Fruit fly (Drosophila melanogaster) whole organism, pupa: Measurements from ENCODE around the gene CG14929.

Experiments
- CG10348 ChIP-seq: fragments of 200-800 bp; sonication (Bioruptor generic); IDR thresholded peaks from 2 replicates; pipeline ENCODE4 v1.3.6; 2022; ENCODE audit warnings: missing biosample characterization, missing genetic modification characterization
- CG12605 ChIP-seq: fragments of 200-800 bp; sonication (Bioruptor generic); IDR thresholded peaks from 2 replicates; pipeline ENCODE4 v1.3.6; 2022; ENCODE audit warnings: missing biosample characterization, missing genetic modification characterization
- CG13204 ChIP-seq: fragments of 200-800 bp; sonication (Bioruptor generic); optimal IDR thresholded peaks from 2 replicates; lab custom pipeline; 2018; ENCODE audit warnings: missing biosample characterization, mild to moderate bottlenecking, missing genetic modification characterization, moderate library complexity
- CG14655 ChIP-seq: fragments of 200-800 bp; sonication (Bioruptor generic); optimal IDR thresholded peaks from 3 replicates; lab custom pipeline; 2017; ENCODE audit warnings: mild to moderate bottlenecking, missing biosample characterization, missing genetic modification reagents, missing genetic modification characterization
- CG15710 ChIP-seq: fragments of 200-800 bp; sonication (Bioruptor generic); optimal IDR thresholded peaks from 2 replicates; lab custom pipeline; 2018; ENCODE audit warnings: missing biosample characterization, mild to moderate bottlenecking, missing genetic modification characterization, moderate library complexity
- CG17806 ChIP-seq: fragments of 200-800 bp; sonication (Bioruptor generic); optimal IDR thresholded peaks from 2 replicates; lab custom pipeline; 2018; ENCODE audit warnings: missing biosample characterization, mild to moderate bottlenecking, missing genetic modification characterization, moderate library complexity
- CG32121 ChIP-seq: fragments of 200-800 bp; sonication (Bioruptor generic); IDR thresholded peaks from 2 replicates; pipeline ENCODE4 v1.3.6; 2022; ENCODE audit warnings: missing biosample characterization, missing genetic modification characterization
- CG34367 ChIP-seq: fragments of 200-800 bp; sonication (Bioruptor generic); optimal IDR thresholded peaks from 2 replicates; lab custom pipeline; 2018; ENCODE audit warnings: missing biosample characterization, mild to moderate bottlenecking, missing genetic modification characterization
- CG4496 ChIP-seq: fragments of 200-800 bp; sonication (Bioruptor generic); IDR thresholded peaks from 3 replicates; pipeline ENCODE4 v1.3.6; 2022; ENCODE audit warnings: missing biosample characterization, missing genetic modification characterization
- CG8159 ChIP-seq: fragments of 200-800 bp; sonication (Bioruptor generic); optimal IDR thresholded peaks from 3 replicates; lab custom pipeline; 2018; ENCODE audit warnings: missing biosample characterization, mild to moderate bottlenecking, missing genetic modification characterization, moderate library complexity
- CG8301 ChIP-seq: fragments of 200-800 bp; sonication (Bioruptor generic); optimal IDR thresholded peaks from 2 replicates; lab custom pipeline; 2018; ENCODE audit warnings: missing biosample characterization, mild to moderate bottlenecking, missing genetic modification characterization
- CG9948 ChIP-seq: fragments of 200-800 bp; sonication (Bioruptor generic); optimal IDR thresholded peaks from 2 replicates; lab custom pipeline; 2018; ENCODE audit warnings: missing biosample characterization, mild to moderate bottlenecking, missing genetic modification characterization, moderate library complexity
- D1 ChIP-seq: fragments of 200-800 bp; sonication (Bioruptor generic); optimal IDR thresholded peaks from 2 replicates; lab custom pipeline; 2018; ENCODE audit warnings: missing biosample characterization, mild to moderate bottlenecking, missing genetic modification characterization, moderate library complexity
- EcR ChIP-seq: fragments of 200-800 bp; sonication (Bioruptor generic); optimal IDR thresholded peaks from 3 replicates; lab custom pipeline; 2019; ENCODE audit warnings: missing biosample characterization, missing genetic modification characterization, mild to moderate bottlenecking, moderate library complexity, missing genetic modification reagents
- Ets98B ChIP-seq: fragments of 200-800 bp; sonication (Bioruptor generic); IDR thresholded peaks from 2 replicates; pipeline ENCODE4 v1.3.6; 2022; ENCODE audit warnings: missing biosample characterization, missing genetic modification characterization
- Pif1A ChIP-seq: fragments of 200-800 bp; sonication (Bioruptor generic); optimal IDR thresholded peaks from 3 replicates; lab custom pipeline; 2016; ENCODE audit warnings: missing biosample characterization, missing genetic modification characterization
- Pif1B ChIP-seq: fragments of 200-800 bp; sonication (Bioruptor generic); optimal IDR thresholded peaks from 3 replicates; lab custom pipeline; 2016; ENCODE audit warnings: missing biosample characterization, missing genetic modification characterization
- Snoo ChIP-seq: fragments of 200-800 bp; sonication (Bioruptor generic); optimal IDR thresholded peaks from 3 replicates; lab custom pipeline; 2017; ENCODE audit warnings: missing biosample characterization, mild to moderate bottlenecking, missing genetic modification characterization, inconsistent platforms
- fd96Ca ChIP-seq: fragments of 200-800 bp; sonication (Bioruptor generic); IDR thresholded peaks from 3 replicates; pipeline ENCODE4 v1.3.6; 2022; ENCODE audit warnings: missing biosample characterization, missing genetic modification characterization
- gl ChIP-seq: fragments of 200-800 bp; sonication (Bioruptor generic); optimal IDR thresholded peaks from 2 replicates; lab custom pipeline; 2018; ENCODE audit warnings: missing biosample characterization, mild to moderate bottlenecking, missing genetic modification characterization
- rn ChIP-seq: fragments of 200-800 bp; sonication (Bioruptor generic); IDR thresholded peaks from 2 replicates; pipeline ENCODE4 v1.3.6; 2022; ENCODE audit warnings: missing biosample characterization, missing genetic modification characterization

CG14929 gene

DNA sequence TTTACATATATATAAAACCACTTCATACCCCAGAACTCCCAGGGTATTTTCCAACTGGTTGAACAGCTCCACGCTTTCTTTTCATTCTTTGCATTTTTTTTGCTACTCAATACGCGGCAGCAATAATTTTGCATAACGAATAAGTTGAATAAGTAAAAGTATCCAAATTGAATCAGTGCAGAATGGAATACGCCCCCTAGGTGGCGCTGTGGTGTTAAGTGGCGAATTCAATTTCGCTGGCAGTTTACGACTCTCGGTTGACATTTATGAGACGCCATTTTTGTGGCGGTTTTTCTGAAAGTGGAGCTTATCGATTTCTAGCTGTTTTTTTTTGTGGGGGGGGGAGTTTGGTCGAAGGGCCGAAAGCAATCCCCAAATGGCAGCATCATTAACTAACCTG is 25.7 kb upstream of the CG14929 start:
- TF ChIP-seq EcR (GFP tag; lab: Kevin White, UChicago) (no peak), Pif1B (no peak), gl (no peak), CG8301 (tag; lab: Kevin White, UChicago) (no peak)

DNA sequence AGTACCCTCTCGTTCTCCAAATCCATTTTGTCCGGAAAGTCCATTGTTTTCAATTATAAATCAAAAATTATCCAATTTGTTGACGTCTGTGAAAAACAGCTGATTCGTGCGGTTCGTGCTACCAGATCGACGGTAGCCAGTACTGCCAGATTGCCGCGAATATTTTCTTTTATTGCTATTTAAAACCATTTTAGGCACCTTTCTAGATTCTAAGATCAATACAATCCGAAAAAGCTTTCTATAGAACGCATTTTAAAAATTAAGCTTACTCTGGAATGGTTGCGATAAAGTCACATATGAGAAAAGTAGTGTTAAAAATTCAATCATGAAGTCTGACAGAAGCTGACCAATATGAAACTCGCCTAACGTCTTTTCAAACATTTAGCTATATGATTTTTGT is 20.8 kb upstream of the CG14929 start, which contains the start of gene Cog8:
Gene Cog8, minus strand, starts transcription at position 110 of the 400 bp plus-strand sequence.
- no peak for TF ChIP-seq Snoo (tag; lab: Kevin White, UChicago)
- TF ChIP-seq EcR (GFP tag; lab: Kevin White, UChicago) = no peak
- TF ChIP-seq CG8159 (tag; lab: Kevin White, UChicago) = peak; percentile 0

DNA sequence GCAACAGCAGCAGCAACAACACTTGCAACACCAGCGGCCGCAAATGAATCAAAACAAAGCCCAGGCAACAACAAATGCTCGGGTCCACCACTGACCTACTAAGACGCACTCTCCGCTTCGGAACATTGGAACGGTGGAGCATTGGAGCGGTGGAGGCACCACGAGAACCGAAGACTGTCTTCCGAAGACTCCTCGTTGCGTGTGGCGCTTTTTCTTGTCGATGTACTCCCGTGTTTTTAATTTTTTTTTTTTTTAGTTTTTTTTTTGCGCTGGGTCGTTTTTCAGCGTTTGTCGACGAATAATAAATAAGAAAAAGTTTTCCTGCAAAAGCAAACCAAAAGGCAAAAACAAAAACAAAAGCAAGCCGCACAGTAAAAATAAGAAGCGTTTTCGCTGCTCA is 19.0 kb upstream of the CG14929 start:
- TF ChIP-seq Pif1A (GFP tag; lab: Kevin White, UChicago) = peak; percentile 28
- no peak for TF ChIP-seq gl
- TF ChIP-seq CG8301 (tag; lab: Kevin White, UChicago) = no peak
- peak; percentile 59; the same call in 2 of the 3 replicates for TF ChIP-seq fd96Ca (GFP tag; lab: Robert Waterston, UW)
- TF ChIP-seq Ets98B (GFP tag; lab: Robert Waterston, UW) = peak; percentile 61; the same call in 1 of the 2 replicates
- peak; percentile 42; the same call in 1 of the 2 replicates for TF ChIP-seq CG32121 (GFP tag; lab: Robert Waterston, UW)
- no peak for TF ChIP-seq CG9948 (tag; lab: Kevin White, UChicago)
- TF ChIP-seq D1 (tag; lab: Kevin White, UChicago) = no peak
- TF ChIP-seq Snoo (tag; lab: Kevin White, UChicago) = no peak
- no peak for TF ChIP-seq EcR (GFP tag; lab: Kevin White, UChicago)
- TF ChIP-seq CG8159 (tag; lab: Kevin White, UChicago) = no peak
- no peak for TF ChIP-seq CG10348 (GFP tag; lab: Robert Waterston, UW)
- peak; percentile 40; the same call in 1 of the 3 replicates for TF ChIP-seq CG4496 (GFP tag; lab: Robert Waterston, UW)
- TF ChIP-seq CG13204 (GFP tag; lab: Kevin White, UChicago) = peak; percentile 1
- peak; percentile 52; the same call in 1 of the 2 replicates for TF ChIP-seq CG12605
- TF ChIP-seq Pif1B = no peak
- TF ChIP-seq CG15710 = no peak
- no peak for TF ChIP-seq CG34367 (tag; lab: Kevin White, UChicago)

DNA sequence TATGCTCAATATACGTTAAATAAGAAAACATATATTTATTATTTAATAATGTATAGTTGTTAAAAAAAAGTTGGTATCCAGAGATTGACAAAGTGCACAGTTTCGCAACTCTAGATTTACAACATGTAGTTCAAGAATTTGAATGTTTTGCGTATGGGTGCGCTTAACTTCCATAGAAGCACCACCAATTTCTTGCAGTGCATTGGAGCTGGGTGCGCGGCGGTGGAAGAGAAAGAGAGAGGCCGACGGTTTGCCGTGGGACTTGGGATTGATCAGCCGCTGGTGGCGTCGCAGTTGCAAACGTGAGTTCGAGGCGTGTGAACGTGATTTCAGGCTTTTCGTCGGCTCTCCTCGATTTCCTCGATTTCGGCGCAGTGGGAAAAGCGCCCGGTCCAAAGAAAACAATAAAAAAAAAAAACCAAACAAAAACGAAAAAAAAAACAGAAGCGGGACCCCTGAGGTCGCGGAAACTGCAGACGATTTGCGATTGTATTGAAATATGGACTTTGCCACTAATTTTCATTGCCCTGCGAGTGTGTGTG is 18.1 kb upstream of the CG14929 start, which contains the start of gene spz4:
Gene spz4, plus strand, starts transcription at position 289 of the 542 bp plus-strand sequence.
- no peak for TF ChIP-seq CG10348 (GFP tag; lab: Robert Waterston, UW)
- peak; percentile 33; the same call in 1 of the 2 replicates for TF ChIP-seq rn (GFP tag; lab: Robert Waterston, UW)
- TF ChIP-seq Ets98B (GFP tag; lab: Robert Waterston, UW) = peak; percentile 70
- peak; percentile 49; the same call in 1 of the 2 replicates for TF ChIP-seq CG12605
- TF ChIP-seq Pif1A (GFP tag; lab: Kevin White, UChicago) = peak; percentile 5
- no peak for TF ChIP-seq D1 (tag; lab: Kevin White, UChicago)
- TF ChIP-seq Snoo (tag; lab: Kevin White, UChicago) = no peak
- TF ChIP-seq CG9948 (tag; lab: Kevin White, UChicago) = peak; percentile 16
- TF ChIP-seq CG8159 (tag; lab: Kevin White, UChicago) = no peak
- TF ChIP-seq CG13204 (GFP tag; lab: Kevin White, UChicago) = peak; percentile 27
- TF ChIP-seq CG32121 (GFP tag; lab: Robert Waterston, UW) = peak; percentile 63
- TF ChIP-seq fd96Ca (GFP tag; lab: Robert Waterston, UW) = peak; percentile 53; the same call in 2 of the 3 replicates

DNA sequence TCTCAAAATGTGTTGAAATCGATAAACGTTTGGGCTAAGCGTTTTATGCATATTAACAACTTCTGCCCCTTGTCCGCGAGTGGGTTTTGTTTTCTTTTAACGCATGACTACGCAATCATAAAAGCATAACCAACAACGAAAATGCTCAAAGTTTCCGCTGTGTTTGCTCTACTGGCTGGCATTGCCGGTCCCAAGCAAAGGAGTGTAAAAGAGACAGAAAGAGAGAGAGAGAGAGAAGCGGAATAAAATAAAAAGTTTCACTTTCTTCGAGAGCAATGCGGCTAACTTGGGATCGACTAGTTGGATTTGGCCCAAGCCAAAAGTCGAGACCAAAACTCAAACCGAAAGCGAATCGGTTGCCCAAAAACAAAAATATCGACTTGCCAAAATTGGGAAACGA is 16.9 kb upstream of the CG14929 start:
- TF ChIP-seq CG32121 (GFP tag; lab: Robert Waterston, UW) (no peak), CG12605 (no peak), rn (GFP tag; lab: Robert Waterston, UW) (no peak), CG4496 (GFP tag; lab: Robert Waterston, UW) (no peak), Pif1A (GFP tag; lab: Kevin White, UChicago) (no peak), CG17806 (no peak)

DNA sequence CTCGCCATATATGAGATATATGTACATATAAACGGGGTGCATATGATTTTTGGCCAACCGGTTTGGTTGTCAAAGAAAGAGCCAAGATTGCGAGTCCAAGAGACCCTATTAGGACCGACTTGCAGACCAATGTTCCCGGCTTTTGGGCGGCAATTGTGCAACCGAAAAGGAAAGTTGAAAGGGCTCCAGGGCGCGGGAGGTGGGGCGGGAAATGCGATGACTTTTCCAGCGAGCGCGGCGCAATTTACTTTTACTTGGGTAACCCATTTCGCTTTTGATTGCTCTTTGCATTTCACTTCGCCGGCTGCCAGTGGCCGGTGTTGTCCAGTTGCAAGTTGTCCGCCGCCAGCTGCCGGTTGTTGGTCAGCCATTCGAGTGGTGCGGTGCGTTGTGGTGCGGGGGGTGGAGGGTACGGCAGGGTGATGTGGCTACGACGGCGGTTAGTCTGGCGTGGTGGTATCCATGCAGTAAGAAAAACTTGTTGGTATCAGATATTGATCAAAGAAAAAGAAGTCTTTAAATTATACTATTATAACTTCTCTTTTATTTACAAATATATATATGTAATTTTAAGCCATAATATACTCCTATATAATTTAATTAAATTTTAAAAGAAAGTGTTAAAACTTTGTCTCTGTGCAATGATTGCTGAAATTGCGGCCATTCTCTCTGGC is 14.6 kb upstream of the CG14929 start:
- TF ChIP-seq fd96Ca (GFP tag; lab: Robert Waterston, UW) (peak; percentile 61; the same call in 1 of the 3 replicates), CG15710 (no peak), Pif1B (no peak), CG34367 (tag; lab: Kevin White, UChicago) (no peak), CG12605 (no peak), CG32121 (GFP tag; lab: Robert Waterston, UW) (peak; percentile 81), CG8301 (tag; lab: Kevin White, UChicago) (no peak), CG10348 (GFP tag; lab: Robert Waterston, UW) (no peak), CG8159 (tag; lab: Kevin White, UChicago) (no peak), CG17806 (no peak), Pif1A (GFP tag; lab: Kevin White, UChicago) (no peak), CG4496 (GFP tag; lab: Robert Waterston, UW) (peak; percentile 60; the same call in 2 of the 3 replicates), rn (GFP tag; lab: Robert Waterston, UW) (no peak), Ets98B (GFP tag; lab: Robert Waterston, UW) (peak; percentile 80), CG14655 (GFP tag; lab: Kevin White, UChicago) (no peak), CG13204 (GFP tag; lab: Kevin White, UChicago) (no peak), D1 (tag; lab: Kevin White, UChicago) (no peak), CG9948 (tag; lab: Kevin White, UChicago) (no peak), Snoo (tag; lab: Kevin White, UChicago) (no peak), EcR (GFP tag; lab: Kevin White, UChicago) (no peak), gl (no peak)
